Worm (Caenorhabditis elegans) whole organism, L1 larva: ENCODE results near the gene F09C12.8.
"Not testable (repeated sequence)": the region's sequence is repeated elsewhere in the genome, so short reads cannot be mapped to it uniquely, and the experiment has no call there.

Experiments
- C16A3.4 ChIP-seq: fragments of 150-350 bp; optimal IDR thresholded peaks from 2 replicates; lab custom pipeline; 2014; ENCODE audit warnings: missing biosample characterization, missing genetic modification characterization
- C34B4.2 ChIP-seq: sonication (generic microtip); optimal IDR thresholded peaks from 2 replicates; lab custom pipeline; 2017; ENCODE audit warnings: mild to moderate bottlenecking, missing genetic modification characterization, missing compliant biosample characterization
- Y116A8C.19 ChIP-seq: sonication (generic microtip); optimal IDR thresholded peaks from 2 replicates; lab custom pipeline; 2016; ENCODE audit warnings: missing compliant biosample characterization, missing genetic modification characterization, borderline replicate concordance
- aly-2 ChIP-seq: fragments of 150-350 bp; optimal IDR thresholded peaks from 2 replicates; lab custom pipeline; 2014; ENCODE audit warnings: missing biosample characterization, missing genetic modification characterization
- ceh-63 ChIP-seq: fragments of 200-800 bp; sonication (Bioruptor generic); optimal IDR thresholded peaks from 2 replicates; lab custom pipeline; 2018; ENCODE audit warnings: mild to moderate bottlenecking, missing genetic modification characterization, missing compliant biosample characterization
- dpl-1 ChIP-seq, 3 experiments: fragments of 150-350 bp in 2 of 3; sonication (generic microtip) in 1 of 3; optimal IDR thresholded peaks; 2 replicates each; lab custom pipeline; 2014 to 2017; ENCODE audit warnings: missing biosample characterization in 3 of 3, missing genetic modification characterization in 3 of 3, missing genetic modification reagents in 3 of 3
- dsc-1 ChIP-seq: sonication (generic microtip); optimal IDR thresholded peaks from 2 replicates; lab custom pipeline; 2016; ENCODE audit warnings: mild to moderate bottlenecking, missing genetic modification characterization, missing compliant biosample characterization
- efl-3 ChIP-seq: fragments of 200-800 bp; sonication (Bioruptor generic); optimal IDR thresholded peaks from 2 replicates; lab custom pipeline; 2018; ENCODE audit warnings: mild to moderate bottlenecking, missing genetic modification characterization, missing compliant biosample characterization
- egl-27 ChIP-seq, 2 experiments: fragments of 150-350 bp in 1 of 2; sonication (generic microtip); optimal IDR thresholded peaks; 3 replicates each; lab custom pipeline; 2017 to 2018; ENCODE audit warnings: missing biosample characterization in 2 of 2, missing genetic modification characterization in 2 of 2, missing genetic modification reagents in 2 of 2
- ets-5 ChIP-seq: fragments of 200-800 bp; sonication (Bioruptor generic); IDR thresholded peaks from 2 replicates; pipeline ENCODE4 v1.3.6; 2022; ENCODE audit warnings: missing genetic modification characterization, missing compliant biosample characterization
- fkh-4 ChIP-seq: sonication (generic microtip); optimal IDR thresholded peaks from 2 replicates; lab custom pipeline; 2016; ENCODE audit warnings: missing compliant biosample characterization, missing genetic modification characterization, borderline replicate concordance
- grh-1 ChIP-seq: fragments of 200-800 bp; sonication (Bioruptor generic); IDR thresholded peaks from 2 replicates; pipeline ENCODE4 v1.3.6; 2022; ENCODE audit warnings: missing genetic modification reagents, missing genetic modification characterization, missing compliant biosample characterization
- hlh-17 ChIP-seq: fragments of 200-800 bp; sonication (Bioruptor generic); optimal IDR thresholded peaks from 2 replicates; lab custom pipeline; 2018; ENCODE audit warnings: missing genetic modification characterization, mild to moderate bottlenecking, missing compliant biosample characterization, moderate library complexity, borderline replicate concordance
- irx-1 ChIP-seq: sonication (generic microtip); optimal IDR thresholded peaks from 2 replicates; lab custom pipeline; 2016; ENCODE audit warnings: missing genetic modification characterization, missing compliant biosample characterization
- lin-14 ChIP-seq: fragments of 200-800 bp; sonication (Bioruptor generic); optimal IDR thresholded peaks from 2 replicates; lab custom pipeline; 2018; ENCODE audit warnings: mild to moderate bottlenecking, missing genetic modification characterization, moderate library complexity, missing compliant biosample characterization
- lin-39 ChIP-seq: fragments of 150-350 bp; optimal IDR thresholded peaks from 2 replicates; lab custom pipeline; 2014; ENCODE audit warnings: missing biosample characterization, missing genetic modification reagents, missing genetic modification characterization
- lir-3 ChIP-seq: sonication (generic microtip); optimal IDR thresholded peaks from 2 replicates; lab custom pipeline; 2016; ENCODE audit warnings: mild to moderate bottlenecking, missing genetic modification characterization, moderate library complexity, missing compliant biosample characterization; ENCODE audit not compliant: poor library complexity
- lsy-2 ChIP-seq, 2 experiments: fragments of 150-350 bp; optimal IDR thresholded peaks; 2 replicates each; lab custom pipeline; 2014; ENCODE audit warnings: missing biosample characterization in 2 of 2, missing genetic modification characterization in 2 of 2
- mab-9 ChIP-seq: fragments of 200-800 bp; sonication (Bioruptor generic); IDR thresholded peaks from 2 replicates; pipeline ENCODE4 v1.3.6; 2022; ENCODE audit warnings: missing genetic modification reagents, missing genetic modification characterization, missing compliant biosample characterization
- mdl-1 ChIP-seq, 2 experiments: fragments of 150-350 bp; optimal IDR thresholded peaks; 2 replicates each; lab custom pipeline; 2014 to 2017; ENCODE audit warnings: missing biosample characterization in 2 of 2, missing genetic modification characterization in 2 of 2, inconsistent platforms in 1 of 2
- nhr-12 ChIP-seq: sonication (generic microtip); optimal IDR thresholded peaks from 2 replicates; lab custom pipeline; 2017; ENCODE audit warnings: missing biosample characterization, missing genetic modification characterization
- nhr-19 ChIP-seq: fragments of 200-800 bp; sonication (Bioruptor generic); conservative IDR thresholded peaks from 2 replicates; pipeline ENCODE4 v1.3.6; 2022; ENCODE audit warnings: missing genetic modification characterization, missing compliant biosample characterization
- nhr-237 ChIP-seq: fragments of 150-350 bp; optimal IDR thresholded peaks from 2 replicates; lab custom pipeline; 2014; ENCODE audit warnings: missing biosample characterization, missing genetic modification characterization
- nhr-28 ChIP-seq: fragments of 150-350 bp; optimal IDR thresholded peaks from 2 replicates; lab custom pipeline; 2014; ENCODE audit warnings: missing biosample characterization, missing genetic modification characterization
- nhr-71 ChIP-seq: sonication (generic microtip); optimal IDR thresholded peaks from 2 replicates; lab custom pipeline; 2016; ENCODE audit warnings: mild to moderate bottlenecking, missing genetic modification characterization, moderate library complexity, missing compliant biosample characterization
- nhr-76 ChIP-seq: sonication (generic microtip); optimal IDR thresholded peaks from 2 replicates; lab custom pipeline; 2017; ENCODE audit warnings: missing biosample characterization, missing genetic modification characterization
- nhr-77 ChIP-seq: fragments of 150-350 bp; optimal IDR thresholded peaks from 2 replicates; lab custom pipeline; 2014; ENCODE audit warnings: missing biosample characterization, missing genetic modification characterization
- nhr-90 ChIP-seq: sonication (generic microtip); optimal IDR thresholded peaks from 2 replicates; lab custom pipeline; 2016; ENCODE audit warnings: mild to moderate bottlenecking, missing genetic modification characterization, missing compliant biosample characterization; ENCODE audit not compliant: poor library complexity
- pax-3 ChIP-seq: fragments of 200-800 bp; sonication (Bioruptor generic); optimal IDR thresholded peaks from 2 replicates; lab custom pipeline; 2018; ENCODE audit warnings: mild to moderate bottlenecking, missing genetic modification characterization, moderate library complexity, missing compliant biosample characterization
- rnt-1 ChIP-seq: sonication (generic microtip); optimal IDR thresholded peaks from 2 replicates; lab custom pipeline; 2016; ENCODE audit warnings: mild to moderate bottlenecking, missing genetic modification characterization, moderate library complexity, missing compliant biosample characterization
- sox-4 ChIP-seq: sonication (generic microtip); optimal IDR thresholded peaks from 2 replicates; lab custom pipeline; 2016; ENCODE audit warnings: missing genetic modification characterization, missing compliant biosample characterization
- sptf-1 ChIP-seq: fragments of 150-350 bp; optimal IDR thresholded peaks from 2 replicates; lab custom pipeline; 2014; ENCODE audit warnings: missing biosample characterization, missing genetic modification characterization
- sup-37 ChIP-seq: fragments of 200-800 bp; sonication (Bioruptor generic); optimal IDR thresholded peaks from 2 replicates; lab custom pipeline; 2018; ENCODE audit warnings: mild to moderate bottlenecking, missing genetic modification characterization, missing compliant biosample characterization
- swsn-7 ChIP-seq: sonication (generic microtip); optimal IDR thresholded peaks from 2 replicates; lab custom pipeline; 2016; ENCODE audit warnings: missing genetic modification characterization, missing compliant biosample characterization
- tlp-1 ChIP-seq: fragments of 150-350 bp; optimal IDR thresholded peaks from 2 replicates; lab custom pipeline; 2014; ENCODE audit warnings: missing biosample characterization, missing genetic modification characterization
- unc-62 ChIP-seq: fragments of 150-350 bp; optimal IDR thresholded peaks from 2 replicates; lab custom pipeline; 2014; ENCODE audit warnings: missing biosample characterization, missing genetic modification reagents, missing genetic modification characterization
- unc-98 ChIP-seq: fragments of 200-800 bp; sonication (Bioruptor generic); IDR thresholded peaks from 2 replicates; pipeline ENCODE4 v1.3.6; 2022; ENCODE audit warnings: missing genetic modification characterization, missing compliant biosample characterization
- xbp-1 ChIP-seq: sonication (generic microtip); optimal IDR thresholded peaks from 2 replicates; lab custom pipeline; 2016; ENCODE audit warnings: missing genetic modification characterization, missing compliant biosample characterization
- zip-4 ChIP-seq: fragments of 200-800 bp; sonication (Bioruptor generic); optimal IDR thresholded peaks from 2 replicates; lab custom pipeline; 2018; ENCODE audit warnings: mild to moderate bottlenecking, missing genetic modification characterization, moderate library complexity, missing compliant biosample characterization
- ztf-4 ChIP-seq: fragments of 150-350 bp; optimal IDR thresholded peaks from 2 replicates; lab custom pipeline; 2014; ENCODE audit warnings: missing biosample characterization, missing genetic modification characterization

F09C12.8 gene

ce11 chrII:5115235-5115634 is 3.1 kb downstream of the F09C12.8 start, which contains the start of gene msp-74:
Gene msp-74, minus strand, starts transcription at chrII:5115335.
- not testable (repeated sequence) for TF ChIP-seq nhr-90 (tag; lab: Kevin White, UChicago); dpl-1 (GFP tag; optimal IDR thresholded peaks at IDR 0.05; lab: Kevin White, UChicago); sptf-1 (tag; lab: Kevin White, UChicago)

DNA sequence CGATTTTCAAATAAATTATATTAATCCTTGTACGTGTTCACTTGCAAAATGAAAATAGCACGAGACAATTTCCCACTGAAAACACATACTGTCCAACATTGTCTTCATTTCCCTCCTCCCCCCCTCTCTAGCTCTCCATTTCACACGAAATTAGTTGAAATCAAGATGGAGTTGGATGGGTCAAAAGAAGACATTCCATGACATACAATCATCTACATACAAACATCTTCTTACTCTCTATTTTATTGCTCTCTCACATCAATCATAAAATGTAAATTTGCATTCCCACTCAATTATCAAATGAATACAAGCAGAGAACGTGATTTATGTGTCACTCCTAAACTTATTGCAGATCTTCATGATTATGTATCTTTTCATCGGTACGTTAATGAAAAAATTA is 3.6 kb downstream of the F09C12.8 start, which contains the start of gene srsy-1:
srsy-1 (plus strand) TSS at position 301 of the 400 bp plus-strand sequence.
- no peak for TF ChIP-seq C16A3.4 (tag; lab: Kevin White, UChicago)
- TF ChIP-seq nhr-28 (tag; lab: Kevin White, UChicago) = no peak
- no peak for TF ChIP-seq pax-3
- TF ChIP-seq nhr-77 = no peak
- TF ChIP-seq nhr-237 (tag; lab: Kevin White, UChicago) = no peak
- TF ChIP-seq tlp-1 = no peak
- no peak for TF ChIP-seq mab-9 (GFP tag; lab: Robert Waterston, UW)
- TF ChIP-seq nhr-71 (tag; lab: Kevin White, UChicago) = no peak
- TF ChIP-seq mdl-1 (tag; optimal IDR thresholded peaks at IDR 0.05; lab: Kevin White, UChicago) = no peak
- TF ChIP-seq fkh-4 (tag; lab: Kevin White, UChicago) = no peak
- no peak for TF ChIP-seq rnt-1
- TF ChIP-seq hlh-17 (GFP tag; lab: Kevin White, UChicago) = no peak
- TF ChIP-seq ceh-63 (GFP tag; lab: Kevin White, UChicago) = no peak
- no peak for TF ChIP-seq aly-2 (tag; lab: Kevin White, UChicago)
- no peak for TF ChIP-seq unc-98 (GFP tag; lab: Robert Waterston, UW)
- no peak for TF ChIP-seq lin-39
- TF ChIP-seq ztf-4 (tag; lab: Kevin White, UChicago) = no peak
- no peak for TF ChIP-seq lir-3 (tag; lab: Kevin White, UChicago)

DNA sequence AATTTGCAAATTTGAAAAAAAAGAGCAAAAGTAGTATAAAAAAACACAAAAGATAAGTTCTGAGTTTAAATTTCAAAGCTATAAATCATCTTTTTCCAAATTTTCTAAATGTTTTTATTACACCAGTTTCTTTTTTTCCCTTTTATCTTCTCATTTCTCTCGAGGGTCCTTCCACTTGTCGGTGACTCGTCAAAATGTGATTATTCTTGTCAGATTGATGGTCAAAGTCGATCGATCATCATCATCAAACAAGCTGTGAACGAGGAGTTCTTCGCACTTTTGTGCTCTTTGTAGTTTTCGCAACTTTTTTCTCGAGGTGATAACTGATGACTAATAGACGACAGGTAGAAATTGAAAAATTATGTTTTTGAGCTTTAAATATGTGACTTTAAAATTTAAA is 8.4 kb downstream of the F09C12.8 start:
- TF ChIP-seq sup-37 (GFP tag; lab: Kevin White, UChicago) (no peak), nhr-90 (tag; lab: Kevin White, UChicago) (no peak), nhr-19 (GFP tag; lab: Robert Waterston, UW) (no peak), ceh-63 (GFP tag; lab: Kevin White, UChicago) (no peak), egl-27 (tag; optimal IDR thresholded peaks at IDR 0.05; lab: Kevin White, UChicago) (no peak), zip-4 (GFP tag; lab: Kevin White, UChicago) (no peak), nhr-76 (tag; lab: Kevin White, UChicago) (no peak), dsc-1 (tag; lab: Kevin White, UChicago) (no peak), C34B4.2 (tag; lab: Kevin White, UChicago) (no peak)

DNA sequence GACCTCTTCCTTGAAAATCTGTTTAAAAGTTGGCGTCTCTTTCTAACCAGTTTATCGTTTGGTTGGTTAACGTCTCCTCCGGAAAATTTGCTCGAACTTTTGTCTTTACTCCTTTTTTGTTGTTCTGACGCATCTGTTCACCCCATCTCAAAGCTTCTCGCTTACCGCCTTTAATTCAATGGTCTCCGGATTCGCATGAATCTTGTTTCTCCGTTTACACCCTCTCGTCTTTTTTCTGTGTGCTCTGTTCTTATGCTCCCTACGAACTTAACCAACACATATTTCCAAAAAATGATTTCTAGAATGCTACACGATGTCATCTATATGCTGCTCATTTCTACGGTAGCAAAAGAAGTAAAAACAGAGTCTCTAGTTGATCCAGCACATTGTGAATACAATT is 17.9 kb downstream of the F09C12.8 start, which contains the start of gene lgc-56:
lgc-56 (plus strand) TSS at position 301 of the 400 bp plus-strand sequence.
- TF ChIP-seq unc-62 (no peak), lsy-2 (tag; optimal IDR thresholded peaks at IDR 0.05; lab: Kevin White, UChicago) (no peak), swsn-7 (tag; lab: Kevin White, UChicago) (no peak), C16A3.4 (tag; lab: Kevin White, UChicago) (no peak), xbp-1 (tag; lab: Kevin White, UChicago) (no peak), efl-3 (GFP tag; lab: Kevin White, UChicago) (no peak), grh-1 (GFP tag; lab: Robert Waterston, UW) (no peak), aly-2 (tag; lab: Kevin White, UChicago) (no peak), ets-5 (GFP tag; lab: Robert Waterston, UW) (no peak), lin-14 (GFP tag; lab: Kevin White, UChicago) (no peak), sox-4 (no peak), irx-1 (tag; lab: Kevin White, UChicago) (no peak), sptf-1 (tag; lab: Kevin White, UChicago) (no peak), egl-27 (tag; optimal IDR thresholded peaks at IDR 0.05; lab: Kevin White, UChicago) (no peak), nhr-71 (tag; lab: Kevin White, UChicago) (no peak), Y116A8C.19 (tag; lab: Kevin White, UChicago) (no peak), dpl-1 (GFP tag; optimal IDR thresholded peaks at IDR 0.05; lab: Kevin White, UChicago) (no peak), nhr-12 (tag; lab: Kevin White, UChicago) (no peak)
- TF ChIP-seq, all 84 proteins: peak for 0
